Worm (Caenorhabditis elegans) whole organism, L4 larva: ENCODE measurements around the gene rpl-42.

Source experiments
- D1046.2 ChIP-seq: fragments of 200-800 bp; sonication (Bioruptor generic); IDR thresholded peaks from 2 replicates; pipeline ENCODE4 v1.3.6; 2022; ENCODE audit warnings: missing genetic modification characterization, missing compliant biosample characterization
- F37D6.2 ChIP-seq: sonication (generic microtip); optimal IDR thresholded peaks from 2 replicates; lab custom pipeline; 2016; ENCODE audit warnings: mild to moderate bottlenecking, missing genetic modification characterization, missing compliant biosample characterization
- F49E8.2 ChIP-seq: sonication (generic microtip); optimal IDR thresholded peaks from 2 replicates; lab custom pipeline; 2016; ENCODE audit warnings: missing compliant biosample characterization, mild to moderate bottlenecking, missing genetic modification characterization, borderline replicate concordance
- Y105C5A.15 ChIP-seq: fragments of 200-800 bp; sonication (Bioruptor generic); IDR thresholded peaks from 2 replicates; pipeline ENCODE4 v1.3.6; 2022; ENCODE audit warnings: missing genetic modification characterization, missing compliant biosample characterization
- Y5F2A.4 ChIP-seq: fragments of 200-800 bp; sonication (Bioruptor generic); optimal IDR thresholded peaks from 2 replicates; lab custom pipeline; 2018; ENCODE audit warnings: mild to moderate bottlenecking, missing genetic modification characterization, missing compliant biosample characterization
- Y75B8A.6 ChIP-seq: fragments of 200-800 bp; sonication (Bioruptor generic); IDR thresholded peaks from 2 replicates; pipeline ENCODE4 v1.3.6; 2022; ENCODE audit warnings: missing genetic modification reagents, missing genetic modification characterization, missing compliant biosample characterization
- ZK337.2 ChIP-seq: fragments of 200-800 bp; sonication (Bioruptor generic); IDR thresholded peaks from 2 replicates; pipeline ENCODE4 v1.3.6; 2022; ENCODE audit warnings: missing genetic modification reagents, missing genetic modification characterization, missing compliant biosample characterization
- ZK546.5 ChIP-seq, 2 experiments: sonication (generic microtip); optimal IDR thresholded peaks; 2 replicates each; lab custom pipeline; 2017; ENCODE audit warnings: missing biosample characterization in 2 of 2, missing genetic modification characterization in 2 of 2
- aha-1 ChIP-seq: fragments of 150-350 bp; peaks from one replicate; lab custom pipeline; 2014; ENCODE audit warnings: missing biosample characterization, missing genetic modification characterization
- ama-1 ChIP-seq: fragments of 150-350 bp; optimal IDR thresholded peaks from 2 replicates; lab custom pipeline; 2014; ENCODE audit warnings: inconsistent platforms, mixed read lengths
- arid-1 ChIP-seq: fragments of 200-800 bp; sonication (Bioruptor generic); conservative IDR thresholded peaks from 2 replicates; pipeline ENCODE4 v1.3.6; 2022; ENCODE audit warnings: missing genetic modification reagents, missing genetic modification characterization, missing compliant biosample characterization
- ces-1 ChIP-seq: fragments of 150-350 bp; sonication (generic microtip); optimal IDR thresholded peaks from 4 replicates; lab custom pipeline; 2014; ENCODE audit warnings: missing biosample characterization, missing genetic modification reagents, missing genetic modification characterization
- cey-2 ChIP-seq: sonication (generic microtip); optimal IDR thresholded peaks from 3 replicates; lab custom pipeline; 2017; ENCODE audit warnings: missing genetic modification characterization, mild to moderate bottlenecking, missing compliant biosample characterization, antibody characterized with exemption, borderline replicate concordance; ENCODE audit not compliant: insufficient read depth
- ctbp-1 ChIP-seq: fragments of 200-800 bp; sonication (Bioruptor generic); IDR thresholded peaks from 2 replicates; pipeline ENCODE4 v1.3.6; 2022; ENCODE audit warnings: missing genetic modification reagents, missing genetic modification characterization, missing compliant biosample characterization
- daf-12 ChIP-seq: fragments of 150-350 bp; optimal IDR thresholded peaks from 2 replicates; lab custom pipeline; 2014; ENCODE audit warnings: missing biosample characterization, missing genetic modification reagents, missing genetic modification characterization
- daf-8 ChIP-seq: fragments of 200-800 bp; sonication (Bioruptor generic); IDR thresholded peaks from 2 replicates; pipeline ENCODE4 v1.3.6; 2022; ENCODE audit warnings: missing genetic modification characterization, missing compliant biosample characterization
- dmd-9 ChIP-seq: fragments of 200-800 bp; sonication (Bioruptor generic); IDR thresholded peaks from 2 replicates; pipeline ENCODE4 v1.3.6; 2022; ENCODE audit warnings: missing genetic modification reagents, missing genetic modification characterization, missing compliant biosample characterization
- egl-27 ChIP-seq: sonication (generic microtip); optimal IDR thresholded peaks from 3 replicates; lab custom pipeline; 2017; ENCODE audit warnings: missing biosample characterization, missing genetic modification reagents, missing genetic modification characterization
- egl-43 ChIP-seq: fragments of 200-800 bp; sonication (Bioruptor generic); IDR thresholded peaks from 2 replicates; pipeline ENCODE4 v1.3.6; 2022; ENCODE audit warnings: missing genetic modification reagents, missing genetic modification characterization, missing compliant biosample characterization
- fkh-10 ChIP-seq: fragments of 150-350 bp; optimal IDR thresholded peaks from 2 replicates; lab custom pipeline; 2014; ENCODE audit warnings: missing biosample characterization, missing genetic modification reagents, missing genetic modification characterization
- gei-8 ChIP-seq: fragments of 200-800 bp; sonication (Bioruptor generic); optimal IDR thresholded peaks from 2 replicates; lab custom pipeline; 2018; ENCODE audit warnings: mild to moderate bottlenecking, missing genetic modification characterization, missing compliant biosample characterization
- hlh-30 ChIP-seq: sonication (generic microtip); optimal IDR thresholded peaks from 2 replicates; lab custom pipeline; 2017; ENCODE audit warnings: antibody characterized with exemption, mild to moderate bottlenecking, missing genetic modification characterization, missing compliant biosample characterization; ENCODE audit not compliant: insufficient read depth
- hmg-1.1 ChIP-seq: fragments of 200-800 bp; sonication (Bioruptor generic); IDR thresholded peaks from 2 replicates; pipeline ENCODE4 v1.3.6; 2022; ENCODE audit warnings: missing genetic modification reagents, missing genetic modification characterization, missing compliant biosample characterization
- jun-1 ChIP-seq: fragments of 150-350 bp; optimal IDR thresholded peaks from 2 replicates; lab custom pipeline; 2014; ENCODE audit warnings: missing biosample characterization, missing genetic modification reagents, missing genetic modification characterization
- lin-29 ChIP-seq: fragments of 200-800 bp; sonication (Bioruptor generic); IDR thresholded peaks from 2 replicates; pipeline ENCODE4 v1.3.6; 2022; ENCODE audit warnings: missing genetic modification reagents, missing genetic modification characterization, missing compliant biosample characterization
- lin-38 ChIP-seq: fragments of 200-800 bp; sonication (Bioruptor generic); IDR thresholded peaks from 2 replicates; pipeline ENCODE4 v1.3.6; 2022; ENCODE audit warnings: missing genetic modification reagents, missing genetic modification characterization, missing compliant biosample characterization
- mdl-1 ChIP-seq, 2 experiments: fragments of 150-350 bp in 1 of 2; sonication (generic microtip) in 1 of 2; optimal IDR thresholded peaks; 2 replicates each; lab custom pipeline; 2014 to 2017; ENCODE audit warnings: missing biosample characterization in 2 of 2, missing genetic modification characterization in 2 of 2
- mes-2 ChIP-seq: sonication (generic microtip); optimal IDR thresholded peaks from 2 replicates; lab custom pipeline; 2016; ENCODE audit warnings: missing genotype, mild to moderate bottlenecking, missing genetic modification characterization, missing compliant biosample characterization; ENCODE audit not compliant: poor library complexity, severe bottlenecking
- mxl-3 ChIP-seq: fragments of 200-800 bp; sonication (Bioruptor generic); optimal IDR thresholded peaks from 2 replicates; lab custom pipeline; 2018; ENCODE audit warnings: mild to moderate bottlenecking, missing genetic modification characterization, missing compliant biosample characterization
- nhr-10 ChIP-seq: fragments of 150-350 bp; optimal IDR thresholded peaks from 2 replicates; lab custom pipeline; 2014; ENCODE audit warnings: missing biosample characterization, missing genetic modification characterization
- nhr-102 ChIP-seq: sonication (generic microtip); optimal IDR thresholded peaks from 2 replicates; lab custom pipeline; 2016; ENCODE audit warnings: mild to moderate bottlenecking, missing genetic modification characterization, moderate library complexity, missing compliant biosample characterization
- nhr-25 ChIP-seq: sonication (generic microtip); optimal IDR thresholded peaks from 2 replicates; lab custom pipeline; 2017; ENCODE audit warnings: missing genetic modification characterization, mild to moderate bottlenecking, missing compliant biosample characterization, antibody characterized with exemption, moderate library complexity, borderline replicate concordance; ENCODE audit not compliant: insufficient read depth
- nhr-28 ChIP-seq: fragments of 150-350 bp; optimal IDR thresholded peaks from 2 replicates; lab custom pipeline; 2014; ENCODE audit warnings: missing biosample characterization, missing genetic modification characterization
- nhr-41 ChIP-seq: fragments of 200-800 bp; sonication (Bioruptor generic); IDR thresholded peaks from 2 replicates; pipeline ENCODE4 v1.3.6; 2022; ENCODE audit warnings: missing genetic modification reagents, missing genetic modification characterization, missing compliant biosample characterization
- nhr-42 ChIP-seq: fragments of 200-800 bp; sonication (Bioruptor generic); IDR thresholded peaks from 2 replicates; pipeline ENCODE4 v1.3.6; 2022; ENCODE audit warnings: missing genetic modification characterization, missing compliant biosample characterization
- nhr-48 ChIP-seq: sonication (generic microtip); optimal IDR thresholded peaks from 2 replicates; lab custom pipeline; 2016; ENCODE audit warnings: mild to moderate bottlenecking, missing genetic modification characterization, missing compliant biosample characterization
- nhr-6 ChIP-seq: fragments of 150-350 bp; optimal IDR thresholded peaks from 2 replicates; lab custom pipeline; 2014; ENCODE audit warnings: missing biosample characterization, missing genetic modification characterization
- nhr-77 ChIP-seq: fragments of 150-350 bp; optimal IDR thresholded peaks from 2 replicates; lab custom pipeline; 2014; ENCODE audit warnings: missing biosample characterization, missing genetic modification characterization
- php-3 ChIP-seq: fragments of 200-800 bp; sonication (Bioruptor generic); IDR thresholded peaks from 2 replicates; pipeline ENCODE4 v1.3.6; 2022; ENCODE audit warnings: missing genetic modification reagents, missing genetic modification characterization, missing compliant biosample characterization
- pqm-1 ChIP-seq: sonication (generic microtip); optimal IDR thresholded peaks from 2 replicates; lab custom pipeline; 2017; ENCODE audit warnings: missing biosample characterization, missing genetic modification characterization
- saeg-2 ChIP-seq: fragments of 200-800 bp; sonication (Bioruptor generic); IDR thresholded peaks from 2 replicates; pipeline ENCODE4 v1.3.6; 2022; ENCODE audit warnings: missing genetic modification reagents, missing genetic modification characterization, missing compliant biosample characterization
- tra-1 ChIP-seq: fragments of 200-800 bp; sonication (Bioruptor generic); IDR thresholded peaks from 2 replicates; pipeline ENCODE4 v1.3.6; 2022; ENCODE audit warnings: missing genetic modification reagents, missing genetic modification characterization, missing compliant biosample characterization
- unc-62 ChIP-seq, 3 experiments: fragments of 150-350 bp in 1 of 3; sonication (generic microtip); optimal IDR thresholded peaks in 2 of 3; peaks in 1 of 3; 1 replicate in 1 of 3; 2 replicates in 2 of 3; lab custom pipeline; 2014 to 2017; ENCODE audit warnings: missing biosample characterization in 3 of 3, missing genetic modification characterization in 3 of 3, missing genetic modification reagents in 3 of 3, missing genotype in 1 of 3
- vab-7 ChIP-seq: fragments of 200-800 bp; sonication (Bioruptor generic); IDR thresholded peaks from 2 replicates; pipeline ENCODE4 v1.3.6; 2022; ENCODE audit warnings: missing genetic modification reagents, missing genetic modification characterization, missing compliant biosample characterization
- zag-1 ChIP-seq: fragments of 150-350 bp; optimal IDR thresholded peaks from 2 replicates; lab custom pipeline; 2014; ENCODE audit warnings: missing biosample characterization, missing genetic modification characterization
- ztf-11 ChIP-seq: fragments of 150-350 bp; optimal IDR thresholded peaks from 2 replicates; lab custom pipeline; 2014; ENCODE audit warnings: missing biosample characterization, missing genetic modification characterization
- ztf-7 ChIP-seq: fragments of 150-350 bp; optimal IDR thresholded peaks from 2 replicates; lab custom pipeline; 2014; ENCODE audit warnings: missing biosample characterization, missing genetic modification characterization

The rpl-42 gene

DNA sequence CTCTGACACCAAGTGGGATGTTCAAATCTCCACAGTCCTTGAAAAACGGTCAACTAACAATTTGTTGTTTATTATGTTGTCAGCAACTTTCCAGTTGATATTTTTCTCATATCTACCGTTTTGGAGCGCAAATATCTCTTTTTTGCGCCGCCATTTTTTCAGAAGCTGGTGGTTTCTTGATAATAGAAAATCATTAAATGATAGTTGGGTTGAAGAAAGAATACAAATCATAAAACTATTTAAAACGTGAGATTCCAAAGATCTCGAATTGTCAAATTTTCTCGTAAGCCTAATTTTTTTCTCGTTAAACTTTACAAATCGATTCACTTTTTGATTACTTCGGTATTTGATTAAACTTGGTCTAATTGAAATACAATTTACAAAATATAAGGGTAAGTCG, at the start of gene rpl-42:
TSS of gene rpl-42 (plus strand) at position 301 of the 400 bp plus-strand sequence.
- TF ChIP-seq nhr-102 (tag; lab: Kevin White, UChicago) (no peak), mxl-3 (GFP tag; lab: Kevin White, UChicago) (no peak), nhr-42 (no peak), nhr-10 (tag; lab: Kevin White, UChicago) (no peak), dmd-9 (GFP tag; lab: Robert Waterston, UW) (no peak), egl-43 (GFP tag; lab: Robert Waterston, UW) (no peak), fkh-10 (GFP tag; lab: Kevin White, UChicago) (no peak)

DNA sequence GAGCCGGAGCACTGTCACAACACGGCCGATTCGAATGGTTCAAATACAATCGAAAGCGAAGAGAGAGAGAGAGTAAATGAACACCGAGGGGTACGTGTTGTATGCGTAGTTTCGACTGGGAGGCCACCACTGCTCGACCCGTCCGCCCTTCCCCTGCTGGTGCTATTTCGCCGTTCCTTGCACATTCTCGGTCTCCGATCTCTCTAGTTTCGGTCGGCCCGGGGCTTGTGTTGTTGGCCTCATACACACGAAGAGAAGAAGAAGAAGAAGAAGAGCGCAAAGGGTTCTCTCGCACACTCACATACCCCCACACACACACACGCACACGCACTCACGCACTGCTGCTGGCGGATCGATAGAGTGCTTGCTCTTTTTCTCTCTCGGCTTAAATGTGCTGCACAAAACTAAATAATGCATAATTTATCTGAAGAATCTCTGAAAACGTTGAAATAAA, 49.6 kb upstream of the rpl-42 start:
- TF ChIP-seq nhr-77 (peak; percentile 80), pqm-1 (no peak), hlh-30 (tag; lab: Kevin White, UChicago) (peak; percentile 78), gei-8 (GFP tag; lab: Kevin White, UChicago) (no peak), mdl-1 (tag; optimal IDR thresholded peaks at IDR 0.05; lab: Kevin White, UChicago) (peak; percentile 58 to 80), ztf-7 (tag; lab: Kevin White, UChicago) (no peak), Y105C5A.15 (GFP tag; lab: Robert Waterston, UW) (no peak), F49E8.2 (tag; lab: Kevin White, UChicago) (no peak), nhr-41 (GFP tag; lab: Robert Waterston, UW) (no peak), lin-38 (peak; percentile 52), nhr-25 (tag; lab: Kevin White, UChicago) (no peak), Y5F2A.4 (GFP tag; lab: Kevin White, UChicago) (no peak), saeg-2 (GFP tag; lab: Robert Waterston, UW) (no peak), ama-1 (peak; percentile 60), vab-7 (GFP tag; lab: Robert Waterston, UW) (peak; percentile 54; the same call in 1 of the 2 replicates), Y75B8A.6 (no peak), fkh-10 (GFP tag; lab: Kevin White, UChicago) (peak; percentile 66), daf-12 (tag; lab: Kevin White, UChicago) (no peak), D1046.2 (no peak), aha-1 (tag; lab: Kevin White, UChicago) (peak; percentile 100), cey-2 (tag; lab: Kevin White, UChicago) (no peak), jun-1 (peak; percentile 38), arid-1 (GFP tag; lab: Robert Waterston, UW) (peak; percentile 32; the same call in 1 of the 2 replicates), nhr-10 (tag; lab: Kevin White, UChicago) (no peak), mxl-3 (GFP tag; lab: Kevin White, UChicago) (peak; percentile 56), nhr-42 (no peak), mes-2 (tag; lab: Kevin White, UChicago) (peak; percentile 62), egl-27 (no peak), zag-1 (no peak), ZK337.2 (GFP tag; lab: Robert Waterston, UW) (no peak), ztf-11 (tag; lab: Kevin White, UChicago) (no peak), php-3 (GFP tag; lab: Robert Waterston, UW) (no peak), nhr-6 (peak; percentile 88), ces-1 (GFP tag; lab: Kevin White, UChicago) (no peak), lin-29 (GFP tag; lab: Robert Waterston, UW) (no peak), tra-1 (0 out of 2 replicates have a peak, but pooled peaks have one; percentile 14), nhr-48 (peak; percentile 48), nhr-28 (tag; lab: Kevin White, UChicago) (peak; percentile 91), ZK546.5 (tag; optimal IDR thresholded peaks at IDR 0.05; lab: Kevin White, UChicago) (no peak), F37D6.2 (tag; lab: Kevin White, UChicago) (peak; percentile 42), daf-8 (GFP tag; lab: Robert Waterston, UW) (no peak), unc-62 (GFP tag; optimal IDR thresholded peaks at IDR 0.05 in 1 of 2; lab: Kevin White, UChicago) (no peak), unc-62 (tag; optimal IDR thresholded peaks at IDR 0.05; lab: Kevin White, UChicago) (no peak), ctbp-1 (peak; percentile 56; the same call in 1 of the 2 replicates), hmg-1.1 (GFP tag; lab: Robert Waterston, UW) (peak; percentile 89)
